Fruit fly (Drosophila melanogaster) whole organism, embryonic: ENCODE data around the gene CG12024.

Experiments
- CG10431 ChIP-seq: fragments of 200-800 bp; sonication (Bioruptor generic); optimal IDR thresholded peaks from 3 replicates; lab custom pipeline; 2018; ENCODE audit warnings: missing biosample characterization, mild to moderate bottlenecking, missing genetic modification characterization
- CG1233 ChIP-seq: fragments of 200-800 bp; sonication (Bioruptor generic); optimal IDR thresholded peaks from 4 replicates; lab custom pipeline; 2018; ENCODE audit warnings: missing biosample characterization, mild to moderate bottlenecking, missing genetic modification characterization
- CG14050 ChIP-seq: fragments of 200-800 bp; sonication (Bioruptor generic); IDR thresholded peaks from 3 replicates; pipeline ENCODE4 v1.3.6; 2022; ENCODE audit warnings: missing biosample characterization, missing genetic modification characterization
- CG15601 ChIP-seq: fragments of 200-800 bp; sonication (Bioruptor generic); optimal IDR thresholded peaks from 3 replicates; lab custom pipeline; 2019; ENCODE audit warnings: missing biosample characterization, mild to moderate bottlenecking, missing genetic modification characterization, moderate library complexity
- CG16779 ChIP-seq: fragments of 200-800 bp; sonication (Bioruptor generic); IDR thresholded peaks from 2 replicates; pipeline ENCODE4 v1.3.6; 2022; ENCODE audit warnings: missing biosample characterization, missing genetic modification characterization
- CG18011 ChIP-seq: fragments of 200-800 bp; sonication (Bioruptor generic); optimal IDR thresholded peaks from 2 replicates; lab custom pipeline; 2017; ENCODE audit warnings: missing biosample characterization, missing genetic modification characterization, mild to moderate bottlenecking, moderate library complexity, missing genotype
- CG1832 ChIP-seq: fragments of 200-800 bp; sonication (Bioruptor generic); optimal IDR thresholded peaks from 2 replicates; lab custom pipeline; 2017; ENCODE audit warnings: missing biosample characterization, mild to moderate bottlenecking, missing genetic modification characterization, inconsistent platforms
- CG3065 ChIP-seq: fragments of 200-800 bp; sonication (Bioruptor generic); optimal IDR thresholded peaks from 2 replicates; lab custom pipeline; 2016; ENCODE audit warnings: missing biosample characterization, missing genetic modification characterization
- CG32772 ChIP-seq: fragments of 200-800 bp; sonication (Bioruptor generic); IDR thresholded peaks from 2 replicates; pipeline ENCODE4 v1.3.6; 2022; ENCODE audit warnings: missing biosample characterization, missing genetic modification characterization
- CG34422 ChIP-seq: fragments of 200-800 bp; sonication (Bioruptor generic); IDR thresholded peaks from 3 replicates; pipeline ENCODE4 v1.3.6; 2022; ENCODE audit warnings: missing biosample characterization, missing genetic modification characterization
- CG6854 ChIP-seq: fragments of 200-800 bp; sonication (Bioruptor generic); optimal IDR thresholded peaks from 3 replicates; lab custom pipeline; 2017; ENCODE audit warnings: missing biosample characterization, mild to moderate bottlenecking, missing genetic modification characterization
- CG7556 ChIP-seq: fragments of 200-800 bp; sonication (Bioruptor generic); optimal IDR thresholded peaks from 2 replicates; lab custom pipeline; 2017; ENCODE audit warnings: missing biosample characterization, mild to moderate bottlenecking, missing genetic modification characterization
- CG7839 ChIP-seq: fragments of 200-800 bp; sonication (Bioruptor generic); optimal IDR thresholded peaks from 3 replicates; lab custom pipeline; 2018; ENCODE audit warnings: missing biosample characterization, mild to moderate bottlenecking, missing genetic modification characterization, moderate library complexity
- CG7928 ChIP-seq: fragments of 200-800 bp; sonication (Bioruptor generic); optimal IDR thresholded peaks from 2 replicates; lab custom pipeline; 2017; ENCODE audit warnings: missing biosample characterization, mild to moderate bottlenecking, missing genetic modification characterization
- CG8281 ChIP-seq: fragments of 200-800 bp; sonication (Bioruptor generic); optimal IDR thresholded peaks from 2 replicates; lab custom pipeline; 2018; ENCODE audit warnings: missing biosample characterization, mild to moderate bottlenecking, missing genetic modification characterization, moderate library complexity
- CG8388 ChIP-seq: fragments of 200-800 bp; sonication (Bioruptor generic); optimal IDR thresholded peaks from 2 replicates; lab custom pipeline; 2019; ENCODE audit warnings: missing biosample characterization, mild to moderate bottlenecking, missing genetic modification characterization, moderate library complexity
- CG9609 ChIP-seq: fragments of 200-800 bp; sonication (Bioruptor generic); optimal IDR thresholded peaks from 3 replicates; lab custom pipeline; 2016; ENCODE audit warnings: missing biosample characterization, missing genetic modification characterization
- Chrac-16 ChIP-seq: fragments of 200-800 bp; sonication (Bioruptor generic); optimal IDR thresholded peaks from 3 replicates; lab custom pipeline; 2016; ENCODE audit warnings: missing biosample characterization, missing genetic modification characterization
- CoRest ChIP-seq: fragments of 200-800 bp; sonication (Bioruptor generic); optimal IDR thresholded peaks from 3 replicates; lab custom pipeline; 2018; ENCODE audit warnings: missing biosample characterization, mild to moderate bottlenecking, missing genetic modification characterization, moderate library complexity
- Ets97D ChIP-seq: fragments of 200-800 bp; sonication (Bioruptor generic); optimal IDR thresholded peaks from 3 replicates; lab custom pipeline; 2016; ENCODE audit warnings: missing biosample characterization, missing genetic modification characterization
- Gsc ChIP-seq: fragments of 200-800 bp; sonication (Bioruptor generic); IDR thresholded peaks from 2 replicates; pipeline ENCODE4 v1.3.6; 2022; ENCODE audit warnings: missing biosample characterization, missing genetic modification characterization
- H2.0 ChIP-seq: fragments of 200-800 bp; sonication (Bioruptor generic); IDR thresholded peaks from 2 replicates; pipeline ENCODE4 v1.3.6; 2022; ENCODE audit warnings: missing biosample characterization, missing genetic modification characterization
- HLH4C ChIP-seq: fragments of 200-800 bp; sonication (Bioruptor generic); IDR thresholded peaks from 3 replicates; pipeline ENCODE4 v1.3.6; 2022; ENCODE audit warnings: missing biosample characterization, missing genetic modification characterization; ENCODE audit not compliant: partially characterized antibody
- Hey ChIP-seq: fragments of 200-800 bp; sonication (Bioruptor generic); optimal IDR thresholded peaks from 3 replicates; lab custom pipeline; 2018; ENCODE audit warnings: missing biosample characterization, mild to moderate bottlenecking, missing genetic modification characterization
- HmgD ChIP-seq: fragments of 200-800 bp; sonication (Bioruptor generic); optimal IDR thresholded peaks from 3 replicates; lab custom pipeline; 2016; ENCODE audit warnings: missing biosample characterization, missing genetic modification characterization
- Hsf ChIP-seq: fragments of 200-800 bp; sonication (Bioruptor generic); optimal IDR thresholded peaks from 3 replicates; lab custom pipeline; 2016; ENCODE audit warnings: missing biosample characterization, missing genetic modification characterization
- Mes4 ChIP-seq: fragments of 200-800 bp; sonication (Bioruptor generic); optimal IDR thresholded peaks from 2 replicates; lab custom pipeline; 2016; ENCODE audit warnings: missing biosample characterization, missing genetic modification characterization
- NFAT ChIP-seq: fragments of 200-800 bp; sonication (Bioruptor generic); IDR thresholded peaks from 2 replicates; pipeline ENCODE4 v1.3.6; 2022; ENCODE audit warnings: missing biosample characterization, missing genetic modification characterization
- Sin3A ChIP-seq: fragments of >200 bp; optimal IDR thresholded peaks from 2 replicates; lab custom pipeline; 2018
- Trl ChIP-seq, 3 experiments: fragments of >200 bp in 2 of 3; fragments of 200-800 bp in 1 of 3; sonication (Bioruptor generic) in 1 of 3; optimal IDR thresholded peaks; 2 replicates in 1 of 3; 3 replicates in 2 of 3; lab custom pipeline; 2016 to 2017; ENCODE audit warnings: missing biosample characterization in 1 of 3, missing genetic modification characterization in 1 of 3
- ato ChIP-seq: fragments of 200-800 bp; sonication (Bioruptor generic); IDR thresholded peaks from 2 replicates; pipeline ENCODE4 v1.3.6; 2022; ENCODE audit warnings: missing biosample characterization, missing genetic modification characterization; ENCODE audit not compliant: partially characterized antibody
- cad ChIP-seq: fragments of >200 bp; optimal IDR thresholded peaks from 2 replicates; lab custom pipeline; 2017; ENCODE audit warnings: missing biosample characterization, missing genetic modification characterization
- caup ChIP-seq: fragments of 200-800 bp; sonication (Bioruptor generic); optimal IDR thresholded peaks from 3 replicates; lab custom pipeline; 2017; ENCODE audit warnings: missing biosample characterization, mild to moderate bottlenecking, missing genetic modification characterization, moderate library complexity; ENCODE audit not compliant: severe bottlenecking
- chinmo ChIP-seq: fragments of 200-800 bp; sonication (Bioruptor generic); IDR thresholded peaks from 4 replicates; pipeline ENCODE4 v1.3.6; 2022; ENCODE audit warnings: missing biosample characterization, missing genetic modification characterization; ENCODE audit not compliant: partially characterized antibody
- crc ChIP-seq: fragments of 200-800 bp; sonication (Bioruptor generic); optimal IDR thresholded peaks from 2 replicates; lab custom pipeline; 2016; ENCODE audit warnings: missing biosample characterization, missing genetic modification characterization
- croc ChIP-seq: fragments of 200-800 bp; sonication (Bioruptor generic); conservative IDR thresholded peaks from 3 replicates; pipeline ENCODE4 v1.3.6; 2022; ENCODE audit warnings: missing biosample characterization, missing genetic modification characterization
- da ChIP-seq: fragments of 200-800 bp; sonication (Bioruptor generic); optimal IDR thresholded peaks from 2 replicates; lab custom pipeline; 2016; ENCODE audit warnings: missing biosample characterization, missing genetic modification characterization
- dysf ChIP-seq: fragments of 200-800 bp; sonication (Bioruptor generic); IDR thresholded peaks from 3 replicates; pipeline ENCODE4 v1.3.6; 2022; ENCODE audit warnings: missing biosample characterization, missing genetic modification characterization
- fu2 ChIP-seq: fragments of 200-800 bp; sonication (Bioruptor generic); optimal IDR thresholded peaks from 2 replicates; lab custom pipeline; 2016; ENCODE audit warnings: missing biosample characterization, missing genetic modification characterization
- gsb ChIP-seq: fragments of 200-800 bp; sonication (Bioruptor generic); IDR thresholded peaks from 2 replicates; pipeline ENCODE4 v1.3.6; 2022; ENCODE audit warnings: missing biosample characterization, missing genetic modification characterization
- ham ChIP-seq: fragments of 200-800 bp; sonication (Bioruptor generic); IDR thresholded peaks from 2 replicates; pipeline ENCODE4 v1.3.6; 2022; ENCODE audit warnings: missing biosample characterization, missing genetic modification characterization
- hth ChIP-seq: fragments of >200 bp; optimal IDR thresholded peaks from 2 replicates; lab custom pipeline; 2017; ENCODE audit warnings: inconsistent platforms
- ind ChIP-seq: fragments of 200-800 bp; sonication (Bioruptor generic); optimal IDR thresholded peaks from 3 replicates; lab custom pipeline; 2016; ENCODE audit warnings: missing biosample characterization, missing genetic modification characterization
- lilli ChIP-seq: fragments of 200-800 bp; sonication (Bioruptor generic); optimal IDR thresholded peaks from 3 replicates; lab custom pipeline; 2016; ENCODE audit warnings: missing biosample characterization, missing genetic modification characterization
- maf-S ChIP-seq: fragments of 200-800 bp; sonication (Bioruptor generic); optimal IDR thresholded peaks from 2 replicates; lab custom pipeline; 2016; ENCODE audit warnings: missing biosample characterization, missing genetic modification characterization
- mld ChIP-seq: fragments of 200-800 bp; sonication (Bioruptor generic); IDR thresholded peaks from 3 replicates; pipeline ENCODE4 v1.3.6; 2022; ENCODE audit warnings: missing biosample characterization, missing genetic modification characterization; ENCODE audit not compliant: partially characterized antibody
- pita ChIP-seq: fragments of 200-800 bp; sonication (Bioruptor generic); optimal IDR thresholded peaks from 2 replicates; lab custom pipeline; 2017; ENCODE audit warnings: missing biosample characterization, mild to moderate bottlenecking, missing genetic modification characterization
- schlank ChIP-seq: fragments of 200-800 bp; sonication (Bioruptor generic); optimal IDR thresholded peaks from 2 replicates; lab custom pipeline; 2018; ENCODE audit warnings: missing biosample characterization, mild to moderate bottlenecking, missing genetic modification characterization
- sqz ChIP-seq: fragments of 200-800 bp; sonication (Bioruptor generic); optimal IDR thresholded peaks from 3 replicates; lab custom pipeline; 2018; ENCODE audit warnings: missing biosample characterization, mild to moderate bottlenecking, missing genetic modification characterization
- tin ChIP-seq: fragments of 200-800 bp; sonication (Bioruptor generic); optimal IDR thresholded peaks from 3 replicates; lab custom pipeline; 2016; ENCODE audit warnings: missing biosample characterization, missing genetic modification characterization
- twi ChIP-seq: fragments of 200-800 bp; optimal IDR thresholded peaks from 2 replicates; lab custom pipeline; 2019; ENCODE audit warnings: missing biosample characterization, mild to moderate bottlenecking, missing genetic modification characterization, moderate library complexity
- tx ChIP-seq: fragments of 200-800 bp; sonication (Bioruptor generic); optimal IDR thresholded peaks from 2 replicates; lab custom pipeline; 2016; ENCODE audit warnings: missing biosample characterization, missing genetic modification characterization
- usp ChIP-seq: fragments of >200 bp; optimal IDR thresholded peaks from 2 replicates; lab custom pipeline; 2017; ENCODE audit warnings: missing biosample characterization, missing genetic modification characterization

The CG12024 gene

dm6 chr3L:1868841-1869240 lies 11.9 kb downstream of the CG12024 start (continued):
- no peak for TF ChIP-seq da
- no peak for TF ChIP-seq CoRest (tag; lab: Kevin White, UChicago)
- TF ChIP-seq lilli (GFP tag; lab: Kevin White, UChicago) = no peak
- no peak for TF ChIP-seq Hey (tag; lab: Kevin White, UChicago)
- TF ChIP-seq ind = no peak
- no peak for TF ChIP-seq crc (GFP tag; lab: Kevin White, UChicago)
- no peak for TF ChIP-seq CG7928 (GFP tag; lab: Kevin White, UChicago)
- TF ChIP-seq CG16779 (GFP tag; lab: Robert Waterston, UW) = no peak
- TF ChIP-seq dysf = peak; percentile 78
- no peak for TF ChIP-seq CG9609 (GFP tag; lab: Kevin White, UChicago)
- no peak for TF ChIP-seq croc
- no peak for TF ChIP-seq HLH4C (GFP tag; lab: Robert Waterston, UW)
- TF ChIP-seq CG34422 = no peak
- TF ChIP-seq cad (GFP tag; lab: Kevin White, UChicago) = no peak
- no peak for TF ChIP-seq schlank (tag; lab: Kevin White, UChicago)
- no peak for TF ChIP-seq Gsc
- no peak for TF ChIP-seq usp (GFP tag; lab: Kevin White, UChicago)
- TF ChIP-seq hth = no peak
- no peak for TF ChIP-seq CG3065 (GFP tag; lab: Kevin White, UChicago)
- no peak for TF ChIP-seq fu2 (GFP tag; lab: Kevin White, UChicago)
- TF ChIP-seq Sin3A (lab: Kevin White, UChicago) = no peak
- TF ChIP-seq H2.0 (GFP tag; lab: Robert Waterston, UW) = no peak
- no peak for TF ChIP-seq CG8388 (GFP tag; lab: Kevin White, UChicago)
- TF ChIP-seq gsb = no peak
- no peak for TF ChIP-seq Mes4 (GFP tag; lab: Kevin White, UChicago)
- TF ChIP-seq CG18011 (GFP tag; lab: Kevin White, UChicago) = no peak
- TF ChIP-seq caup (GFP tag; lab: Kevin White, UChicago) = no peak
- no peak for TF ChIP-seq CG14050
- peak; percentile 54 for TF ChIP-seq CG32772 (GFP tag; lab: Robert Waterston, UW)
- no peak for TF ChIP-seq twi (tag; lab: Kevin White, UChicago)
- no peak for TF ChIP-seq pita (GFP tag; lab: Kevin White, UChicago)
- TF ChIP-seq Hsf = no peak
- no peak for TF ChIP-seq mld (GFP tag; lab: Robert Waterston, UW)
- no peak for TF ChIP-seq NFAT (GFP tag; lab: Robert Waterston, UW)
- TF ChIP-seq Chrac-16 (GFP tag; lab: Kevin White, UChicago) = no peak
- TF ChIP-seq CG6854 (GFP tag; lab: Kevin White, UChicago) = no peak
- no peak for TF ChIP-seq chinmo (GFP tag; lab: Robert Waterston, UW)
- TF ChIP-seq maf-S (GFP tag; lab: Kevin White, UChicago) = no peak
- TF ChIP-seq CG7556 (GFP tag; lab: Kevin White, UChicago) = no peak
- TF ChIP-seq ham = no peak
- TF ChIP-seq Ets97D (GFP tag; lab: Kevin White, UChicago) = no peak
- no peak for TF ChIP-seq tin
- peak; percentile 50 for TF ChIP-seq CG1233 (GFP tag; lab: Kevin White, UChicago)
- no peak for TF ChIP-seq CG8281 (tag; lab: Kevin White, UChicago)
- TF ChIP-seq sqz (GFP tag; lab: Kevin White, UChicago) = no peak
- no peak for TF ChIP-seq CG7839 (tag; lab: Kevin White, UChicago)
- TF ChIP-seq HmgD (GFP tag; lab: Kevin White, UChicago) = no peak
- no peak for TF ChIP-seq tx (GFP tag; lab: Kevin White, UChicago)
- no peak for TF ChIP-seq CG15601 (tag; lab: Kevin White, UChicago)
- TF ChIP-seq ato (GFP tag; lab: Robert Waterston, UW) = no peak
- TF ChIP-seq CG10431 (GFP tag; lab: Kevin White, UChicago) = no peak
- no peak for TF ChIP-seq CG1832 (GFP tag; lab: Kevin White, UChicago)
- TF ChIP-seq Trl (optimal IDR thresholded peaks at IDR 0.05; lab: Kevin White, UChicago) = no peak
- TF ChIP-seq Trl (GFP tag; optimal IDR thresholded peaks at IDR 0.05; lab: Kevin White, UChicago) = no peak
